Fruit fly (Drosophila melanogaster): ENCODE results near the gene CG16711.

Gene CG16711

dm6 chr3L:9691476-9691826 lies 12.7 kb upstream of the CG16711 start (continued):
- TF ChIP-seq Ets65A (GFP tag) (peak; percentile 24), gro (GFP tag; optimal IDR thresholded peaks at IDR 0.05) (peak; percentile 60), sug (tag; optimal IDR thresholded peaks at IDR 0.05) (peak; percentile 95), chn (GFP tag; optimal IDR thresholded peaks at IDR 0.05) (no peak), cwo (GFP tag; optimal IDR thresholded peaks at IDR 0.05) (peak; percentile 74), CG10543 (GFP tag; optimal IDR thresholded peaks at IDR 0.05) (peak; percentile 51)

DNA sequence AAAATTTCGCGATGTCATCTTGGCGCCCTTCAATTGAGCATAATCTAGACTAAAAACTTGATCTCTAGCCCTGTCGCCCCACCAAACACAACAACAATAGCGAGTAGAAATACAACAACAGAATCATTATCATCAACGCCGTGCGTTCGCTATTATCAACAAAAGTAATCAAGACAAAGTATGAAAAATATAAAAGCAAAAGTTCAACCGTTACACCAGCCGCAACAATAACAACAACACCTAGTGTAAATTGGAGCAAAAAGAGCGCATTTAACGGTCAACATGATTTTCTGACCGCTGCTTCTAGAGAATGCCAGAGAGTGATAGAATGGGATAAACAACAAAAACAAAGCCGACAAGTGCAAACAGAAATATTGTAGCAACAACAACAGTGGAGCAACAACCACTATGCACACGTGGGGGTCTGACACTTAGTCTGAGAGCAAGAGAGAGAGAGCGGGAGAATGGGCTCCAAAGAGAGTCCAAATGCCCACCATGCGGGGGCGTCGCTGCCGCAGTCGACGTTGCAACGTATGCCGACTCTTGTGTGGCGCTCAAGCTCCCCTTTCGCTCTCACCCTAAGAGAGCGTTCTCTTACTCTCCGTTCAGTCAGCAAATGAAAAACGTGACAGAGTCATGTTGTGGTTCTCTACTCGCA lies 11.8 kb upstream of the CG16711 start:
- TF ChIP-seq D (optimal IDR thresholded peaks at IDR 0.05) = no peak
- TF ChIP-seq D (GFP tag; optimal IDR thresholded peaks at IDR 0.05) = no peak
- TF ChIP-seq grn (GFP tag; optimal IDR thresholded peaks at IDR 0.05) = peak; percentile 75
- no peak for TF ChIP-seq Lim3 (GFP tag; IDR thresholded peaks at IDR 0.05)
- TF ChIP-seq bigmax (GFP tag; optimal IDR thresholded peaks at IDR 0.05) = peak; percentile 10
- TF ChIP-seq zen2 (GFP tag; IDR thresholded peaks at IDR 0.05; ENCODE audit: partially characterized antibody) = peak; percentile 84
- TF ChIP-seq lov (optimal IDR thresholded peaks at IDR 0.05) = no peak
- 0 out of 3 replicates have a peak, but pooled peaks have one; percentile 24 for TF ChIP-seq lov (GFP tag; IDR thresholded peaks at IDR 0.05)
- TF ChIP-seq dmrt99B (tag; optimal IDR thresholded peaks at IDR 0.05) = no peak
- TF ChIP-seq HmgD (GFP tag; optimal IDR thresholded peaks at IDR 0.05) = no peak
- TF ChIP-seq Stat92E (GFP tag; optimal IDR thresholded peaks at IDR 0.05) = no peak
- TF ChIP-seq chinmo (GFP tag; IDR thresholded peaks at IDR 0.05; ENCODE audit: partially characterized antibody) = peak; percentile 99; the same call in 3 of the 4 replicates
- TF ChIP-seq CG31441 (GFP tag; IDR thresholded peaks at IDR 0.05) = no peak
- TF ChIP-seq Sox100B (GFP tag; optimal IDR thresholded peaks at IDR 0.05) = no peak
- peak; percentile 7 for TF ChIP-seq CG3407 (GFP tag; optimal IDR thresholded peaks at IDR 0.05)
- TF ChIP-seq CG12219 (GFP tag; optimal IDR thresholded peaks at IDR 0.05) = peak; percentile 14
- TF ChIP-seq kah (GFP tag; optimal IDR thresholded peaks at IDR 0.05) = peak; percentile 99
- peak; percentile 27 for TF ChIP-seq sd (tag; optimal IDR thresholded peaks at IDR 0.05)
- peak; percentile 58 for TF ChIP-seq exex (tag; optimal IDR thresholded peaks at IDR 0.05)
- peak; percentile 45 for TF ChIP-seq CG17568 (GFP tag; optimal IDR thresholded peaks at IDR 0.05)
- peak; percentile 57 for TF ChIP-seq mirr (GFP tag; optimal IDR thresholded peaks at IDR 0.05)
- peak; percentile 64 for TF ChIP-seq hbn (GFP tag; IDR thresholded peaks at IDR 0.05; ENCODE audit: partially characterized antibody)
- TF ChIP-seq CG12769 (tag; optimal IDR thresholded peaks at IDR 0.05) = peak; percentile 48
- no peak for TF ChIP-seq phol (tag; optimal IDR thresholded peaks at IDR 0.05)
- TF ChIP-seq Xrp1 (GFP tag; IDR thresholded peaks at IDR 0.05) = peak; percentile 7; the same call in 1 of the 2 replicates
- peak; percentile 98 to 100 for TF ChIP-seq Trl (optimal IDR thresholded peaks at IDR 0.05)
- TF ChIP-seq Trl (GFP tag; optimal IDR thresholded peaks at IDR 0.05) = no peak
- TF ChIP-seq z (GFP tag; IDR thresholded peaks at IDR 0.05) = 0 out of 3 replicates have a peak, but pooled peaks have one; percentile 33
- peak; percentile 42 for TF ChIP-seq salm (tag; optimal IDR thresholded peaks at IDR 0.05)
- TF ChIP-seq Dfd (GFP tag; optimal IDR thresholded peaks at IDR 0.05) = no peak
- TF ChIP-seq danr (GFP tag; IDR thresholded peaks at IDR 0.05) = no peak
- TF ChIP-seq insv (GFP tag; optimal IDR thresholded peaks at IDR 0.05) = no peak
- peak; percentile 55; the same call in 2 of the 4 replicates for TF ChIP-seq Dll (GFP tag; IDR thresholded peaks at IDR 0.05; ENCODE audit: partially characterized antibody)
- TF ChIP-seq Hr78 (GFP tag; optimal IDR thresholded peaks at IDR 0.05) = peak in 1 of 2 experiments; percentile 82
- TF ChIP-seq ara (GFP tag; IDR thresholded peaks at IDR 0.05) = 0 out of 2 replicates have a peak, but pooled peaks have one; percentile 19
- TF ChIP-seq wek (GFP tag; optimal IDR thresholded peaks at IDR 0.05) = peak; percentile 21
- peak; percentile 70 for TF ChIP-seq Blimp-1 (GFP tag; optimal IDR thresholded peaks at IDR 0.05)
- TF ChIP-seq CG14441 (GFP tag; IDR thresholded peaks at IDR 0.05) = peak; percentile 31; the same call in 1 of the 2 replicates
- TF ChIP-seq CG34422 (GFP tag; IDR thresholded peaks at IDR 0.05) = no peak; the same call in 2 of the 3 replicates
- peak; percentile 40 for TF ChIP-seq CG12299 (tag; optimal IDR thresholded peaks at IDR 0.05)
- TF ChIP-seq CG34376 (GFP tag; optimal IDR thresholded peaks at IDR 0.05) = peak; percentile 20
- TF ChIP-seq abd-A (tag; optimal IDR thresholded peaks at IDR 0.05) = peak; percentile 8

Data from whole organism, embryonic.